Worm (Caenorhabditis elegans) whole organism, L3 larva: ENCODE data around the gene H04D03.2.

Experiments
- R02D3.7 ChIP-seq: fragments of 150-350 bp; optimal IDR thresholded peaks from 2 replicates; lab custom pipeline; 2014; ENCODE audit warnings: missing biosample characterization, missing genetic modification characterization
- egl-27 ChIP-seq: sonication (generic microtip); optimal IDR thresholded peaks from 4 replicates; lab custom pipeline; 2017; ENCODE audit warnings: missing biosample characterization, missing genetic modification reagents, missing genetic modification characterization
- lin-39 ChIP-seq: fragments of 150-350 bp; optimal IDR thresholded peaks from 2 replicates; lab custom pipeline; 2018; ENCODE audit warnings: missing biosample characterization, missing genetic modification reagents, missing genetic modification characterization
- nhr-25 ChIP-seq: sonication (generic microtip); optimal IDR thresholded peaks from 2 replicates; lab custom pipeline; 2017; ENCODE audit warnings: missing biosample characterization, missing genetic modification characterization
- pqm-1 ChIP-seq: fragments of 150-350 bp; optimal IDR thresholded peaks from 2 replicates; lab custom pipeline; 2017; ENCODE audit warnings: missing biosample characterization, missing genetic modification characterization, inconsistent platforms
- unc-62 ChIP-seq: fragments of 150-350 bp; sonication (generic microtip); optimal IDR thresholded peaks from 4 replicates; lab custom pipeline; 2014; ENCODE audit warnings: missing biosample characterization, missing genetic modification reagents, missing genetic modification characterization
- ztf-11 ChIP-seq: fragments of 150-350 bp; optimal IDR thresholded peaks from 2 replicates; lab custom pipeline; 2014; ENCODE audit warnings: missing biosample characterization, missing genetic modification characterization

ce11 chrIII:10464455-10464854 is 22.2 kb upstream of the H04D03.2 start:
- no peak for TF ChIP-seq ztf-11 (tag; lab: Kevin White, UChicago)
- TF ChIP-seq lin-39 (tag; lab: Kevin White, UChicago): no peak
- TF ChIP-seq egl-27 (tag; lab: Kevin White, UChicago): no peak
- no peak for TF ChIP-seq R02D3.7 (tag; lab: Kevin White, UChicago)
- no peak for TF ChIP-seq nhr-25 (tag; lab: Kevin White, UChicago)
- no peak for TF ChIP-seq pqm-1 (tag; lab: Kevin White, UChicago)
- TF ChIP-seq unc-62 (GFP tag; lab: Kevin White, UChicago): no peak
